4 fruit fly cellular contexts compared by ENCODE assay signal in the genomic region with DNA sequence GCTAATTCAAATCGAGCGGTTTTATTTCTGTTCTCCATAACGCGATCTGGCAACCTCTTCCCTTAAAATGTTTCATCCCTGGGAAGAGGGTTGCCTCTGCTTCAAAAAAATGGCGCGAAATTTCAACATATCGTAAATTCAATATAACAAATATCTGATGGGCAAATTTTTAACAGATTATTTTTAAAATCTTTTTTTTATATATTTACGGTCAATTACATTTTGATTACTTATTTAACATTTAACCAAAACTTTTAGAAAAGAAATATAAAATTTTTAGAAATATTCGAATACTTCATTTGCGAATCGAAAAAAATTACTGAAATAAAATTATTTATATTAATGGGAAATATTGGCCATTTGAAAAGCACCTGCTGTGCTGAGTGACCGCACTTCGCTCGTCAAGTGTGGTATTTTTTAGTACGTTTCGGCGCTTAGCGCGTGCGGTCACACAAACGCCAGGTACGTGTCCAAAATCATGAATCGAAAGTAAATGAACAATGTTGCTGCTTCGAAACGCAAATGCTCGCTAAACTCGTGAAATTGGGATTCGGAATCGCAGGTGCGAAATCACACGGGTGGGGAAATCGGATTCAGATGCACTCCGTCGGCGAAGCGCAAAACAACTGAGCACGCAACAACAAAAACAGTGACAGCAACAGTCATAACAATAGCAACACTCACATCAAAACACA.
TF ChIP-seq lines count a peak whose summit lies in the region.

TSS of gene Ero1L (plus strand) at position 448 of the 695 bp plus-strand sequence.

TF ChIP-seq in whole organism, adult, 20 proteins besides CTCF, POLR2A, EP300 and RAD21 (continued from another document):
- TF ChIP-seq CG12768 (GFP tag; optimal IDR thresholded peaks at IDR 0.05; lab: Kevin White, UChicago) (no peak), Hr96 (GFP tag; optimal IDR thresholded peaks at IDR 0.05; lab: Kevin White, UChicago) (peak; percentile 16), ovo (GFP tag; optimal IDR thresholded peaks at IDR 0.05; lab: Kevin White, UChicago) (no peak), CG11617 (GFP tag; optimal IDR thresholded peaks at IDR 0.05; lab: Kevin White, UChicago) (no peak)

TF ChIP-seq in whole organism, embryonic, 481 proteins besides CTCF, POLR2A, EP300 and RAD21 (continued from another document and continues in another):
- TF ChIP-seq gfzf (GFP tag; optimal IDR thresholded peaks at IDR 0.05; lab: Kevin White, UChicago) (peak; percentile 87), Drgx (GFP tag; IDR thresholded peaks at IDR 0.05; lab: Robert Waterston, UW) (peak; percentile 22; the same call in 1 of the 2 replicates), YL-1 (GFP tag; optimal IDR thresholded peaks at IDR 0.05; lab: Kevin White, UChicago) (peak; percentile 81), wdn (GFP tag; IDR thresholded peaks at IDR 0.05; lab: Robert Waterston, UW) (0 out of 2 replicates have a peak, but pooled peaks have one; percentile 42), Med (GFP tag; lab: Kevin White, UChicago) (peak; percentile 64), CG10147 (GFP tag; optimal IDR thresholded peaks at IDR 0.05; lab: Kevin White, UChicago) (peak; percentile 36), Dll (GFP tag; IDR thresholded peaks at IDR 0.05; lab: Robert Waterston, UW; ENCODE audit: partially characterized antibody) (peak; percentile 41; the same call in 1 of the 4 replicates), CkIIα-i1 (GFP tag; IDR thresholded peaks at IDR 0.05; lab: Robert Waterston, UW) (no peak), CG31441 (GFP tag; IDR thresholded peaks at IDR 0.05; lab: Robert Waterston, UW) (peak; percentile 78), CG14441 (GFP tag; IDR thresholded peaks at IDR 0.05; lab: Robert Waterston, UW) (0 out of 2 replicates have a peak, but pooled peaks have one; percentile 31), jing (GFP tag; optimal IDR thresholded peaks at IDR 0.05; lab: Kevin White, UChicago) (no peak), CG2120 (GFP tag; optimal IDR thresholded peaks at IDR 0.05; lab: Kevin White, UChicago) (peak; percentile 16), wor (GFP tag; IDR thresholded peaks at IDR 0.05; lab: Robert Waterston, UW) (no peak), CG31365 (tag; optimal IDR thresholded peaks at IDR 0.05; lab: Kevin White, UChicago) (no peak), trem (tag; optimal IDR thresholded peaks at IDR 0.05; lab: Kevin White, UChicago) (peak; percentile 66), CG17186 (GFP tag; optimal IDR thresholded peaks at IDR 0.05; lab: Kevin White, UChicago) (peak; percentile 21), CG9932 (GFP tag; IDR thresholded peaks at IDR 0.05; lab: Robert Waterston, UW) (peak; percentile 25; the same call in 1 of the 2 replicates), CG32532 (GFP tag; IDR thresholded peaks at IDR 0.05; lab: Robert Waterston, UW) (peak; percentile 23; the same call in 1 of the 2 replicates), Xrp1 (GFP tag; IDR thresholded peaks at IDR 0.05; lab: Robert Waterston, UW) (peak; percentile 27; the same call in 1 of the 2 replicates), lov (optimal IDR thresholded peaks at IDR 0.05; lab: Kevin White, UChicago) (no peak), lov (GFP tag; IDR thresholded peaks at IDR 0.05; lab: Robert Waterston, UW) (0 out of 3 replicates have a peak, but pooled peaks have one; percentile 47), dpn (GFP tag; optimal IDR thresholded peaks at IDR 0.05; lab: Kevin White, UChicago) (no peak), CG17359 (tag; optimal IDR thresholded peaks at IDR 0.05; lab: Kevin White, UChicago) (peak; percentile 29), ssp (GFP tag; IDR thresholded peaks at IDR 0.05; lab: Robert Waterston, UW) (no peak), stc (GFP tag; IDR thresholded peaks at IDR 0.05; lab: Robert Waterston, UW) (no peak), tap (tag; optimal IDR thresholded peaks at IDR 0.05; lab: Kevin White, UChicago) (no peak), CG13624 (GFP tag; optimal IDR thresholded peaks at IDR 0.05; lab: Kevin White, UChicago) (no peak), nmo (GFP tag; optimal IDR thresholded peaks at IDR 0.05; lab: Kevin White, UChicago) (peak; percentile 53), CG13287 (GFP tag; IDR thresholded peaks at IDR 0.05; lab: Robert Waterston, UW; ENCODE audit: partially characterized antibody) (peak; percentile 50; the same call in 1 of the 2 replicates), CG34422 (GFP tag; IDR thresholded peaks at IDR 0.05; lab: Robert Waterston, UW) (peak; percentile 64; the same call in 2 of the 3 replicates), CG10979 (tag; optimal IDR thresholded peaks at IDR 0.05; lab: Kevin White, UChicago) (peak; percentile 29), CG7928 (GFP tag; optimal IDR thresholded peaks at IDR 0.05; lab: Kevin White, UChicago) (peak; percentile 98), Lpt (GFP tag; optimal IDR thresholded peaks at IDR 0.05; lab: Kevin White, UChicago) (no peak), CG17385 (GFP tag; optimal IDR thresholded peaks at IDR 0.05; lab: Kevin White, UChicago) (no peak), ato (GFP tag; IDR thresholded peaks at IDR 0.05; lab: Robert Waterston, UW; ENCODE audit: partially characterized antibody) (0 out of 2 replicates have a peak, but pooled peaks have one; percentile 50), lab (GFP tag; optimal IDR thresholded peaks at IDR 0.05; lab: Kevin White, UChicago) (peak; percentile 67)

TF ChIP-seq in whole organism, prepupa, 60 proteins besides CTCF, POLR2A, EP300 and RAD21 (continued from another document):
- TF ChIP-seq dsx (GFP tag; optimal IDR thresholded peaks at IDR 0.05; lab: Kevin White, UChicago; ENCODE audit: poor library complexity, severe bottlenecking) (peak; percentile 76), Blimp-1 (GFP tag; optimal IDR thresholded peaks at IDR 0.05; lab: Kevin White, UChicago) (peak; percentile 37), Hr39 (GFP tag; optimal IDR thresholded peaks at IDR 0.05; lab: Kevin White, UChicago) (peak; percentile 4), Eip78C (GFP tag; lab: Kevin White, UChicago) (peak; percentile 49), net (GFP tag; optimal IDR thresholded peaks at IDR 0.05; lab: Kevin White, UChicago) (peak; percentile 13), Sox14 (GFP tag; optimal IDR thresholded peaks at IDR 0.05; lab: Kevin White, UChicago) (peak; percentile 18), Gug (GFP tag; IDR thresholded peaks at IDR 0.05; lab: Robert Waterston, UW) (0 out of 2 replicates have a peak, but pooled peaks have one; percentile 9), ss (GFP tag; optimal IDR thresholded peaks at IDR 0.05; lab: Kevin White, UChicago) (peak in 1 of 2 experiments; percentile 8), fd85E (GFP tag; optimal IDR thresholded peaks at IDR 0.05; lab: Kevin White, UChicago) (no peak), CG15336 (GFP tag; IDR thresholded peaks at IDR 0.05; lab: Robert Waterston, UW) (no peak)

TF ChIP-seq in whole organism, pupa, 21 proteins besides CTCF, POLR2A, EP300 and RAD21 (continued from another document):
- TF ChIP-seq Pif1A (GFP tag; optimal IDR thresholded peaks at IDR 0.05; lab: Kevin White, UChicago) (peak; percentile 15), CG8159 (tag; optimal IDR thresholded peaks at IDR 0.05; lab: Kevin White, UChicago) (peak; percentile 43)
